Worm (Caenorhabditis elegans) whole organism, young adult: ENCODE results near the gene srh-2.

ENCODE experiments used
- B0019.2 ChIP-seq: fragments of 200-800 bp; sonication (Bioruptor generic); conservative IDR thresholded peaks from 2 replicates; pipeline ENCODE4 v1.3.6; 2022; ENCODE audit warnings: missing genetic modification reagents, missing genetic modification characterization, missing compliant biosample characterization
- B0336.3 ChIP-seq: fragments of 200-800 bp; sonication (Bioruptor generic); IDR thresholded peaks from 2 replicates; pipeline ENCODE4 v1.3.6; 2022; ENCODE audit warnings: missing genetic modification characterization, missing compliant biosample characterization
- C17E4.6 ChIP-seq: fragments of 200-800 bp; sonication (Bioruptor generic); IDR thresholded peaks from 2 replicates; pipeline ENCODE4 v1.3.6; 2022; ENCODE audit warnings: missing genetic modification reagents, missing genetic modification characterization, missing compliant biosample characterization
- F23B12.7 ChIP-seq: sonication (generic microtip); optimal IDR thresholded peaks from 2 replicates; lab custom pipeline; 2017; ENCODE audit warnings: missing genetic modification characterization, mild to moderate bottlenecking, missing compliant biosample characterization, antibody characterized with exemption, moderate library complexity; ENCODE audit not compliant: insufficient read depth
- F49E8.2 ChIP-seq: sonication (generic microtip); optimal IDR thresholded peaks from 3 replicates; lab custom pipeline; 2017; ENCODE audit warnings: missing genetic modification characterization, mild to moderate bottlenecking, missing compliant biosample characterization, antibody characterized with exemption, moderate library complexity; ENCODE audit not compliant: insufficient read depth
- K11D2.4 ChIP-seq: fragments of 200-800 bp; sonication (Bioruptor generic); IDR thresholded peaks from 2 replicates; pipeline ENCODE4 v1.3.6; 2022; ENCODE audit warnings: missing genetic modification reagents, missing genetic modification characterization, missing compliant biosample characterization
- K12H6.12 ChIP-seq: fragments of 200-800 bp; sonication (Bioruptor generic); optimal IDR thresholded peaks from 2 replicates; lab custom pipeline; 2018; ENCODE audit warnings: mild to moderate bottlenecking, missing genetic modification characterization, missing compliant biosample characterization
- T07F8.4 ChIP-seq: sonication (generic microtip); optimal IDR thresholded peaks from 2 replicates; lab custom pipeline; 2016; ENCODE audit warnings: mild to moderate bottlenecking, missing genetic modification characterization, moderate library complexity, missing compliant biosample characterization
- Y53F4B.3 ChIP-seq: fragments of 200-800 bp; sonication (Bioruptor generic); IDR thresholded peaks from 2 replicates; pipeline ENCODE4 v1.3.6; 2022; ENCODE audit warnings: missing genetic modification reagents, missing genetic modification characterization, missing compliant biosample characterization
- Y53G8AR.9 ChIP-seq: fragments of 200-800 bp; sonication (Bioruptor generic); conservative IDR thresholded peaks from 2 replicates; pipeline ENCODE4 v1.3.6; 2022; ENCODE audit warnings: missing genetic modification reagents, missing genetic modification characterization, missing compliant biosample characterization
- ZK185.1 ChIP-seq: sonication (generic microtip); optimal IDR thresholded peaks from 2 replicates; lab custom pipeline; 2016; ENCODE audit warnings: mild to moderate bottlenecking, missing genetic modification characterization, missing compliant biosample characterization; ENCODE audit not compliant: poor library complexity, severe bottlenecking
- aptf-2 ChIP-seq: fragments of 200-800 bp; sonication (Bioruptor generic); conservative IDR thresholded peaks from 2 replicates; pipeline ENCODE4 v1.3.6; 2022; ENCODE audit warnings: missing genetic modification reagents, missing genetic modification characterization, missing compliant biosample characterization
- aptf-3 ChIP-seq: fragments of 200-800 bp; sonication (Bioruptor generic); IDR thresholded peaks from 2 replicates; pipeline ENCODE4 v1.3.6; 2022; ENCODE audit warnings: missing genetic modification characterization, missing compliant biosample characterization
- atf-7 ChIP-seq: sonication (generic microtip); optimal IDR thresholded peaks from 2 replicates; lab custom pipeline; 2017; ENCODE audit warnings: mild to moderate bottlenecking, missing genetic modification characterization, missing compliant biosample characterization
- ccch-3 ChIP-seq: fragments of 200-800 bp; sonication (Bioruptor generic); optimal IDR thresholded peaks from 2 replicates; lab custom pipeline; 2018; ENCODE audit warnings: mild to moderate bottlenecking, missing genetic modification characterization, missing compliant biosample characterization
- ceh-40 ChIP-seq: fragments of 200-800 bp; sonication (Bioruptor generic); IDR thresholded peaks from 2 replicates; pipeline ENCODE4 v1.3.6; 2022; ENCODE audit warnings: missing genetic modification characterization, missing compliant biosample characterization
- ceh-79 ChIP-seq: sonication (generic microtip); optimal IDR thresholded peaks from 2 replicates; lab custom pipeline; 2017; ENCODE audit warnings: mild to moderate bottlenecking, missing genetic modification characterization, missing compliant biosample characterization
- chd-7 ChIP-seq: sonication (generic microtip); optimal IDR thresholded peaks from 2 replicates; lab custom pipeline; 2016; ENCODE audit warnings: mild to moderate bottlenecking, missing genetic modification characterization, moderate library complexity, missing compliant biosample characterization
- efl-1 ChIP-seq: fragments of 150-350 bp; optimal IDR thresholded peaks from 2 replicates; lab custom pipeline; 2014; ENCODE audit warnings: missing biosample characterization, missing genetic modification reagents, missing genetic modification characterization
- fkh-3 ChIP-seq: sonication (generic microtip); optimal IDR thresholded peaks from 2 replicates; lab custom pipeline; 2016; ENCODE audit warnings: mild to moderate bottlenecking, missing genetic modification characterization, missing compliant biosample characterization
- him-1 ChIP-seq: sonication (generic microtip); optimal IDR thresholded peaks from 2 replicates; lab custom pipeline; 2016; ENCODE audit warnings: missing genotype, missing genetic modification reagents, missing genetic modification characterization, missing compliant biosample characterization
- hlh-26 ChIP-seq: fragments of 200-800 bp; sonication (Bioruptor generic); conservative IDR thresholded peaks from 2 replicates; pipeline ENCODE4 v1.3.6; 2022; ENCODE audit warnings: missing genetic modification reagents, missing genetic modification characterization, missing compliant biosample characterization
- hmg-20 ChIP-seq: fragments of 200-800 bp; sonication (Bioruptor generic); IDR thresholded peaks from 2 replicates; pipeline ENCODE4 v1.3.6; 2022; ENCODE audit warnings: missing genetic modification reagents, missing genetic modification characterization, missing compliant biosample characterization
- hsf-1 ChIP-seq: fragments of 200-800 bp; sonication (Bioruptor generic); IDR thresholded peaks from 2 replicates; pipeline ENCODE4 v1.3.6; 2022; ENCODE audit warnings: missing genetic modification reagents, missing genetic modification characterization, missing compliant biosample characterization
- lag-1 ChIP-seq: fragments of 200-800 bp; sonication (Bioruptor generic); IDR thresholded peaks from 2 replicates; pipeline ENCODE4 v1.3.6; 2022; ENCODE audit warnings: missing genetic modification reagents, missing genetic modification characterization, missing compliant biosample characterization
- let-526 ChIP-seq: fragments of 200-800 bp; sonication (Bioruptor generic); IDR thresholded peaks from 2 replicates; pipeline ENCODE4 v1.3.6; 2022; ENCODE audit warnings: missing genetic modification reagents, missing genetic modification characterization, missing compliant biosample characterization
- lin-54 ChIP-seq: fragments of 200-800 bp; sonication (Bioruptor generic); optimal IDR thresholded peaks from 2 replicates; lab custom pipeline; 2018; ENCODE audit warnings: mild to moderate bottlenecking, missing genetic modification characterization, missing compliant biosample characterization
- madf-10 ChIP-seq: sonication (generic microtip); optimal IDR thresholded peaks from 2 replicates; lab custom pipeline; 2016; ENCODE audit warnings: mild to moderate bottlenecking, missing genetic modification characterization, missing compliant biosample characterization
- madf-3 ChIP-seq: fragments of 200-800 bp; sonication (Bioruptor generic); IDR thresholded peaks from 2 replicates; pipeline ENCODE4 v1.3.6; 2022; ENCODE audit warnings: missing genetic modification reagents, missing genetic modification characterization, missing compliant biosample characterization
- madf-6 ChIP-seq: fragments of 200-800 bp; sonication (Bioruptor generic); IDR thresholded peaks from 2 replicates; pipeline ENCODE4 v1.3.6; 2022; ENCODE audit warnings: missing genetic modification reagents, missing genetic modification characterization, missing compliant biosample characterization
- mcd-1 ChIP-seq: fragments of 200-800 bp; sonication (Bioruptor generic); IDR thresholded peaks from 2 replicates; pipeline ENCODE4 v1.3.6; 2022; ENCODE audit warnings: missing genetic modification reagents, missing genetic modification characterization, missing compliant biosample characterization
- mxl-1 ChIP-seq: sonication (generic microtip); optimal IDR thresholded peaks from 2 replicates; lab custom pipeline; 2016; ENCODE audit warnings: missing genetic modification characterization, missing compliant biosample characterization
- nfya-1 ChIP-seq: sonication (generic microtip); optimal IDR thresholded peaks from 2 replicates; lab custom pipeline; 2017; ENCODE audit warnings: antibody characterized with exemption, missing compliant biosample characterization, missing genetic modification characterization, borderline replicate concordance; ENCODE audit not compliant: insufficient read depth
- nhr-120 ChIP-seq: fragments of 200-800 bp; sonication (Bioruptor generic); IDR thresholded peaks from 2 replicates; pipeline ENCODE4 v1.3.6; 2022; ENCODE audit warnings: missing genetic modification characterization, missing compliant biosample characterization
- rec-8 ChIP-seq, 2 experiments: sonication (generic microtip); optimal IDR thresholded peaks; 2 replicates each; lab custom pipeline; 2016; ENCODE audit warnings: mild to moderate bottlenecking in 2 of 2, missing genetic modification characterization in 2 of 2, missing genetic modification reagents in 2 of 2, missing genotype in 2 of 2, missing biosample characterization in 1 of 2, missing compliant biosample characterization in 1 of 2, moderate library complexity in 1 of 2
- sea-2 ChIP-seq: fragments of 200-800 bp; sonication (Bioruptor generic); IDR thresholded peaks from 2 replicates; pipeline ENCODE4 v1.3.6; 2022; ENCODE audit warnings: missing genetic modification characterization, missing compliant biosample characterization
- snpc-1.3 ChIP-seq: sonication (generic microtip); optimal IDR thresholded peaks from 2 replicates; lab custom pipeline; 2017; ENCODE audit warnings: missing genetic modification characterization, mild to moderate bottlenecking, missing compliant biosample characterization, antibody characterized with exemption, moderate library complexity, missing genotype, missing genetic modification reagents; ENCODE audit not compliant: insufficient read depth
- snpc-3.4 ChIP-seq: sonication (generic microtip); optimal IDR thresholded peaks from 2 replicates; lab custom pipeline; 2017; ENCODE audit warnings: missing genetic modification characterization, mild to moderate bottlenecking, missing compliant biosample characterization, antibody characterized with exemption, moderate library complexity, missing genotype, missing genetic modification reagents
- tbx-9 ChIP-seq: sonication (generic microtip); optimal IDR thresholded peaks from 2 replicates; lab custom pipeline; 2016; ENCODE audit warnings: borderline replicate concordance, missing genetic modification characterization, inconsistent platforms, missing compliant biosample characterization
- tlf-1 ChIP-seq: fragments of 200-800 bp; sonication (Bioruptor generic); optimal IDR thresholded peaks from 2 replicates; lab custom pipeline; 2018; ENCODE audit warnings: mild to moderate bottlenecking, missing genetic modification characterization, missing compliant biosample characterization
- xnd-1 ChIP-seq: sonication (generic microtip); optimal IDR thresholded peaks from 2 replicates; lab custom pipeline; 2016; ENCODE audit warnings: missing genotype, missing genetic modification reagents, missing genetic modification characterization, missing compliant biosample characterization
- ztf-18 ChIP-seq: sonication (generic microtip); optimal IDR thresholded peaks from 2 replicates; lab custom pipeline; 2016; ENCODE audit warnings: missing genotype, mild to moderate bottlenecking, missing genetic modification characterization, missing compliant biosample characterization
- ztf-22 ChIP-seq: fragments of 200-800 bp; sonication (Bioruptor generic); optimal IDR thresholded peaks from 2 replicates; lab custom pipeline; 2018; ENCODE audit warnings: mild to moderate bottlenecking, missing genetic modification characterization, moderate library complexity, missing compliant biosample characterization
- ztf-25 ChIP-seq: fragments of 200-800 bp; sonication (Bioruptor generic); IDR thresholded peaks from 2 replicates; pipeline ENCODE4 v1.3.6; 2022; ENCODE audit warnings: missing genetic modification reagents, missing genetic modification characterization, missing compliant biosample characterization
- ztf-26 ChIP-seq: sonication (generic microtip); optimal IDR thresholded peaks from 2 replicates; lab custom pipeline; 2017; ENCODE audit warnings: missing genetic modification characterization, missing compliant biosample characterization
- ztf-3 ChIP-seq: fragments of 200-800 bp; sonication (Bioruptor generic); optimal IDR thresholded peaks from 2 replicates; lab custom pipeline; 2018; ENCODE audit warnings: mild to moderate bottlenecking, missing genetic modification characterization, missing compliant biosample characterization

The srh-2 gene

ce11 chrV:764732-765131, 36.6 kb downstream of the srh-2 start, which contains the start of gene str-238:
TSS of gene str-238 (plus strand) at chrV:765032.
- TF ChIP-seq F49E8.2 (tag; lab: Kevin White, UChicago) (no peak), lag-1 (GFP tag; lab: Robert Waterston, UW) (no peak), aptf-3 (no peak), tbx-9 (tag; lab: Kevin White, UChicago) (no peak), him-1 (tag; lab: Kevin White, UChicago) (no peak), ceh-79 (tag; lab: Kevin White, UChicago) (no peak), chd-7 (tag; lab: Kevin White, UChicago) (no peak), fkh-3 (tag; lab: Kevin White, UChicago) (no peak), let-526 (GFP tag; lab: Robert Waterston, UW) (no peak), T07F8.4 (no peak), madf-10 (no peak), efl-1 (no peak), hmg-20 (GFP tag; lab: Robert Waterston, UW) (no peak)

ce11 chrV:772210-772609, 44.1 kb downstream of the srh-2 start:
- TF ChIP-seq ztf-22 (GFP tag; lab: Kevin White, UChicago) = no peak
- TF ChIP-seq nfya-1 (tag; lab: Kevin White, UChicago) = no peak

ce11 chrV:773256-773655, 45.2 kb downstream of the srh-2 start, which contains the start of gene sti-1:
TSS of gene sti-1 (plus strand) at chrV:773518.
- no peak for TF ChIP-seq ztf-3 (GFP tag; lab: Kevin White, UChicago)
- peak; percentile 70; the same call in 1 of the 2 replicates for TF ChIP-seq madf-3 (GFP tag; lab: Robert Waterston, UW)
- no peak for TF ChIP-seq C17E4.6 (GFP tag; lab: Robert Waterston, UW)
- TF ChIP-seq ztf-25 (GFP tag; lab: Robert Waterston, UW) = no peak
- TF ChIP-seq ztf-26 (tag; lab: Kevin White, UChicago) = peak; percentile 10
- peak; percentile 63 for TF ChIP-seq K12H6.12 (tag; lab: Kevin White, UChicago)
- TF ChIP-seq hlh-26 = no peak
- no peak for TF ChIP-seq xnd-1 (tag; lab: Kevin White, UChicago)
- no peak for TF ChIP-seq nhr-120 (GFP tag; lab: Robert Waterston, UW)
- TF ChIP-seq snpc-1.3 (tag; lab: Kevin White, UChicago) = peak; percentile 36
- no peak for TF ChIP-seq mxl-1 (tag; lab: Kevin White, UChicago)
- TF ChIP-seq ceh-40 (GFP tag; lab: Robert Waterston, UW) = no peak
- TF ChIP-seq aptf-2 (GFP tag; lab: Robert Waterston, UW) = no peak
- TF ChIP-seq sea-2 (GFP tag; lab: Robert Waterston, UW) = no peak
- TF ChIP-seq lin-54 (GFP tag; lab: Kevin White, UChicago) = peak; percentile 94
- TF ChIP-seq atf-7 (tag; lab: Kevin White, UChicago) = no peak
- TF ChIP-seq ZK185.1 (tag; lab: Kevin White, UChicago) = peak; percentile 7
- no peak for TF ChIP-seq Y53F4B.3 (GFP tag; lab: Robert Waterston, UW)
- TF ChIP-seq F23B12.7 (tag; lab: Kevin White, UChicago) = peak; percentile 30
- peak; percentile 72 for TF ChIP-seq madf-6
- peak; percentile 56 for TF ChIP-seq tlf-1 (GFP tag; lab: Kevin White, UChicago)
- TF ChIP-seq B0019.2 (GFP tag; lab: Robert Waterston, UW) = no peak
- no peak for TF ChIP-seq rec-8 (tag; optimal IDR thresholded peaks at IDR 0.05; lab: Kevin White, UChicago)
- peak; percentile 98 for TF ChIP-seq hsf-1 (GFP tag; lab: Robert Waterston, UW)
- no peak for TF ChIP-seq ztf-18 (tag; lab: Kevin White, UChicago)
- peak; percentile 98 for TF ChIP-seq mcd-1
- peak; percentile 67 for TF ChIP-seq B0336.3 (GFP tag; lab: Robert Waterston, UW)
- TF ChIP-seq Y53G8AR.9 (GFP tag; lab: Robert Waterston, UW) = no peak
- TF ChIP-seq nfya-1 (tag; lab: Kevin White, UChicago) = no peak
- peak; percentile 55 for TF ChIP-seq snpc-3.4 (tag; lab: Kevin White, UChicago)
- no peak for TF ChIP-seq K11D2.4 (GFP tag; lab: Robert Waterston, UW)
- no peak for TF ChIP-seq ccch-3 (GFP tag; lab: Kevin White, UChicago)
